Fruit fly (Drosophila melanogaster): ENCODE data around the gene Nepl16.

The Nepl16 gene

dm6 chr3R:25069569-25069968, 42.7 kb downstream of the Nepl16 start, which contains the start of the genes Stt3B and CG11839 (continued):
- TF ChIP-seq ranshi (GFP tag; IDR thresholded peaks at IDR 0.05) (no peak), CG1792 (GFP tag; optimal IDR thresholded peaks at IDR 0.05) (peak; percentile 73), Aef1 (GFP tag; IDR thresholded peaks at IDR 0.05) (no peak; the same call in 1 of the 3 replicates), CG4854 (GFP tag; optimal IDR thresholded peaks at IDR 0.05) (peak; percentile 59), ttk (GFP tag; IDR thresholded peaks at IDR 0.05) (0 out of 2 replicates have a peak, but pooled peaks have one; percentile 6), Elba2 (GFP tag; optimal IDR thresholded peaks at IDR 0.05) (peak; percentile 24), CG8290 (GFP tag; optimal IDR thresholded peaks at IDR 0.05) (peak; percentile 70), CG8290 (tag; optimal IDR thresholded peaks at IDR 0.05) (no peak), lov (optimal IDR thresholded peaks at IDR 0.05) (no peak), lov (GFP tag; IDR thresholded peaks at IDR 0.05) (no peak), Lim3 (GFP tag; IDR thresholded peaks at IDR 0.05) (no peak), nmo (GFP tag; optimal IDR thresholded peaks at IDR 0.05) (peak; percentile 88), CG14710 (tag; optimal IDR thresholded peaks at IDR 0.05) (peak; percentile 85), prd (optimal IDR thresholded peaks at IDR 0.05) (no peak), prd (GFP tag; IDR thresholded peaks at IDR 0.05) (peak; percentile 79), CG8388 (GFP tag; optimal IDR thresholded peaks at IDR 0.05) (peak; percentile 28), stc (GFP tag; IDR thresholded peaks at IDR 0.05) (0 out of 2 replicates have a peak, but pooled peaks have one; percentile 21), BEAF-32 (GFP tag; optimal IDR thresholded peaks at IDR 0.05) (peak; percentile 97), CG2202 (tag; optimal IDR thresholded peaks at IDR 0.05) (peak; percentile 37), CG7928 (GFP tag; optimal IDR thresholded peaks at IDR 0.05) (peak; percentile 91), wor (GFP tag; IDR thresholded peaks at IDR 0.05) (no peak), CG9876 (GFP tag; optimal IDR thresholded peaks at IDR 0.05) (peak; percentile 71), slbo (GFP tag; IDR thresholded peaks at IDR 0.05) (no peak; the same call in 1 of the 2 replicates), CG3281 (GFP tag; optimal IDR thresholded peaks at IDR 0.05) (peak; percentile 66), gem (tag; optimal IDR thresholded peaks at IDR 0.05) (no peak), Lpt (GFP tag; optimal IDR thresholded peaks at IDR 0.05) (no peak), Taf1 (GFP tag; IDR thresholded peaks at IDR 0.05) (peak; percentile 65; the same call in 1 of the 2 replicates), Hmr (GFP tag; optimal IDR thresholded peaks at IDR 0.05) (no peak), Trl (optimal IDR thresholded peaks at IDR 0.05) (no peak), Trl (GFP tag; optimal IDR thresholded peaks at IDR 0.05) (peak; percentile 84), CG12104 (GFP tag; optimal IDR thresholded peaks at IDR 0.05) (peak; percentile 62), Fer1 (GFP tag; optimal IDR thresholded peaks at IDR 0.05) (peak; percentile 76), CG12659 (GFP tag; optimal IDR thresholded peaks at IDR 0.05) (peak; percentile 85), CG2875 (GFP tag; optimal IDR thresholded peaks at IDR 0.05) (no peak), CG11723 (GFP tag; optimal IDR thresholded peaks at IDR 0.05) (no peak), dan (GFP tag; IDR thresholded peaks at IDR 0.05) (no peak), CG6854 (GFP tag; optimal IDR thresholded peaks at IDR 0.05) (no peak), sens (GFP tag) (peak; percentile 96), CG2120 (GFP tag; optimal IDR thresholded peaks at IDR 0.05) (peak; percentile 91), gro (GFP tag; optimal IDR thresholded peaks at IDR 0.05) (peak; percentile 79), Mad (GFP tag; optimal IDR thresholded peaks at IDR 0.05) (peak; percentile 72), CG10462 (GFP tag; optimal IDR thresholded peaks at IDR 0.05) (peak; percentile 39), CG17612 (GFP tag; IDR thresholded peaks at IDR 0.05) (no peak), fd96Cb (tag; optimal IDR thresholded peaks at IDR 0.05) (peak; percentile 24), CG6272 (GFP tag; IDR thresholded peaks at IDR 0.05) (no peak), Dll (GFP tag; IDR thresholded peaks at IDR 0.05; ENCODE audit: partially characterized antibody) (peak; percentile 97), tx (GFP tag; optimal IDR thresholded peaks at IDR 0.05) (peak; percentile 78), CG5245 (GFP tag; optimal IDR thresholded peaks at IDR 0.05) (peak; percentile 42), CG13894 (tag; optimal IDR thresholded peaks at IDR 0.05) (no peak), CG3407 (GFP tag; optimal IDR thresholded peaks at IDR 0.05) (peak; percentile 6), CG6683 (GFP tag; optimal IDR thresholded peaks at IDR 0.05) (no peak), CG7786 (GFP tag; optimal IDR thresholded peaks at IDR 0.05) (peak; percentile 83), CG9797 (GFP tag; optimal IDR thresholded peaks at IDR 0.05) (peak; percentile 39)
